Fruit fly (Drosophila melanogaster) Kc167 (cell line): ENCODE results near the gene CG5439.

Experiments used
- Myc ChIP-seq: fragments of >200 bp; optimal IDR thresholded peaks from 2 replicates; lab custom pipeline; 2017; ENCODE audit warnings: missing external identifiers
- Sin3A ChIP-seq: fragments of >200 bp; optimal IDR thresholded peaks from 2 replicates; lab custom pipeline; 2018; ENCODE audit warnings: missing external identifiers
- h ChIP-seq: fragments of >200 bp; optimal IDR thresholded peaks from 3 replicates; lab custom pipeline; 2018; ENCODE audit warnings: missing external identifiers
- insv ChIP-seq: fragments of >200 bp; optimal IDR thresholded peaks from 3 replicates; lab custom pipeline; 2018; ENCODE audit warnings: missing external identifiers
- psq ChIP-seq: fragments of >200 bp; optimal IDR thresholded peaks from 2 replicates; lab custom pipeline; 2017; ENCODE audit warnings: missing external identifiers

dm6 chr2L:13222225-13222648 is 45.3 kb downstream of the CG5439 start, which contains the start of the genes Ski6 and CG16812:
- no peak for TF ChIP-seq h (lab: Kevin White, UChicago)
- TF ChIP-seq psq (lab: Kevin White, UChicago), result no peak
- no peak for TF ChIP-seq insv (lab: Kevin White, UChicago)
- TF ChIP-seq Myc (lab: Kevin White, UChicago), result no peak
- no peak for TF ChIP-seq Sin3A (lab: Kevin White, UChicago)
